Fruit fly (Drosophila melanogaster) whole organism, wandering third instar larva: ENCODE results near the gene Dad1.

Experiments
- Abd-B ChIP-seq: fragments of >200 bp; optimal IDR thresholded peaks from 2 replicates; lab custom pipeline; 2017; ENCODE audit warnings: missing biosample characterization, missing genetic modification characterization
- CG32264 ChIP-seq: fragments of 200-800 bp; sonication (Bioruptor generic); optimal IDR thresholded peaks from 2 replicates; lab custom pipeline; 2016; ENCODE audit warnings: missing biosample characterization, missing genetic modification characterization
- CG9705 ChIP-seq: fragments of 200-800 bp; sonication (Bioruptor generic); optimal IDR thresholded peaks from 2 replicates; lab custom pipeline; 2018; ENCODE audit warnings: missing biosample characterization, mild to moderate bottlenecking, missing genetic modification characterization
- CrebA ChIP-seq: fragments of 200-800 bp; sonication (Bioruptor generic); optimal IDR thresholded peaks from 2 replicates; lab custom pipeline; 2016; ENCODE audit warnings: missing biosample characterization, mild to moderate bottlenecking, missing genetic modification characterization, borderline replicate concordance
- Dif ChIP-seq: fragments of 200-275, 200-300 bp; sonication (Bioruptor generic); optimal IDR thresholded peaks from 2 replicates; lab custom pipeline; 2018; ENCODE audit warnings: missing biosample characterization, missing genetic modification characterization; ENCODE audit not compliant: partially characterized antibody
- GATAd ChIP-seq: sonication (Bioruptor generic); optimal IDR thresholded peaks from 2 replicates; lab custom pipeline; 2016; ENCODE audit warnings: missing biosample characterization, missing genetic modification characterization
- HLH106 ChIP-seq: fragments of 200-800 bp; optimal IDR thresholded peaks from 3 replicates; lab custom pipeline; 2019; ENCODE audit warnings: missing biosample characterization, mild to moderate bottlenecking, missing genetic modification characterization, moderate library complexity
- Hnf4 ChIP-seq: fragments of 200-800 bp; sonication (Bioruptor generic); optimal IDR thresholded peaks from 2 replicates; lab custom pipeline; 2016; ENCODE audit warnings: missing biosample characterization, mild to moderate bottlenecking, missing genetic modification characterization
- Hr83 ChIP-seq: fragments of 200-300 bp; sonication (Bioruptor generic); optimal IDR thresholded peaks from 2 replicates; lab custom pipeline; 2016; ENCODE audit warnings: missing biosample characterization, mild to moderate bottlenecking, missing genetic modification characterization, moderate library complexity; ENCODE audit not compliant: poor library complexity, severe bottlenecking
- Jra ChIP-seq: sonication (Bioruptor generic); optimal IDR thresholded peaks from 2 replicates; lab custom pipeline; 2016; ENCODE audit warnings: missing biosample characterization, missing genetic modification characterization
- Mio ChIP-seq: sonication (Bioruptor generic); optimal IDR thresholded peaks from 2 replicates; lab custom pipeline; 2016; ENCODE audit warnings: missing biosample characterization, missing genetic modification characterization
- Myc ChIP-seq: fragments of >200 bp; optimal IDR thresholded peaks from 2 replicates; lab custom pipeline; 2017
- N ChIP-seq: fragments of >200 bp; optimal IDR thresholded peaks from 2 replicates; lab custom pipeline; 2018; ENCODE audit warnings: missing biosample characterization, missing external identifiers, missing genetic modification characterization
- OdsH ChIP-seq: fragments of 200-800 bp; sonication (Bioruptor generic); optimal IDR thresholded peaks from 2 replicates; lab custom pipeline; 2016; ENCODE audit warnings: missing biosample characterization, mild to moderate bottlenecking, missing genetic modification characterization
- Rel ChIP-seq, 2 experiments: fragments of 200-800 bp; sonication (Bioruptor generic) in 1 of 2; optimal IDR thresholded peaks; 2 replicates in 1 of 2; 3 replicates in 1 of 2; lab custom pipeline; 2016 to 2019; ENCODE audit warnings: mild to moderate bottlenecking in 2 of 2, missing biosample characterization in 2 of 2, missing genetic modification characterization in 2 of 2, moderate library complexity in 1 of 2
- Sp1 ChIP-seq: fragments of 200-800 bp; sonication (Bioruptor generic); optimal IDR thresholded peaks from 3 replicates; lab custom pipeline; 2019; ENCODE audit warnings: missing biosample characterization, mild to moderate bottlenecking, missing genetic modification characterization, moderate library complexity
- Vsx2 ChIP-seq: fragments of 200-300, 225-300 bp; sonication (Bioruptor generic); optimal IDR thresholded peaks from 2 replicates; lab custom pipeline; 2018; ENCODE audit warnings: missing biosample characterization, missing genetic modification characterization; ENCODE audit not compliant: partially characterized antibody
- br ChIP-seq: fragments of 200-800 bp; sonication (Bioruptor generic); optimal IDR thresholded peaks from 2 replicates; lab custom pipeline; 2016; ENCODE audit warnings: missing biosample characterization, missing genetic modification characterization
- brk ChIP-seq: fragments of 200-800 bp; sonication (Bioruptor generic); optimal IDR thresholded peaks from 2 replicates; lab custom pipeline; 2016; ENCODE audit warnings: missing biosample characterization, mild to moderate bottlenecking, missing genetic modification characterization
- dl ChIP-seq, 2 experiments: fragments of 175-275, 200-275 bp in 1 of 2; fragments of 200-275 bp in 1 of 2; sonication (Bioruptor generic); optimal IDR thresholded peaks; lab custom pipeline; 2018; ENCODE audit warnings: mild to moderate bottlenecking in 2 of 2, missing biosample characterization in 2 of 2, missing genetic modification characterization in 2 of 2, moderate library complexity in 2 of 2; ENCODE audit not compliant: partially characterized antibody in 2 of 2, insufficient read depth in 1 of 2
- dmrt93B ChIP-seq: fragments of 200-800 bp; sonication (Bioruptor generic); optimal IDR thresholded peaks from 2 replicates; lab custom pipeline; 2018; ENCODE audit warnings: missing biosample characterization, mild to moderate bottlenecking, missing genetic modification characterization
- dsf ChIP-seq: sonication (Bioruptor generic); optimal IDR thresholded peaks from 2 replicates; lab custom pipeline; 2016; ENCODE audit warnings: missing biosample characterization, missing genetic modification characterization, borderline replicate concordance
- ey ChIP-seq: fragments of 200-800 bp; sonication (Bioruptor generic); optimal IDR thresholded peaks from 2 replicates; lab custom pipeline; 2016; ENCODE audit warnings: missing biosample characterization, missing genetic modification characterization
- foxo ChIP-seq, 2 experiments: fragments of 200-800 bp; sonication (Bioruptor generic); optimal IDR thresholded peaks; 2 replicates in 1 of 2; 3 replicates in 1 of 2; lab custom pipeline; 2016 to 2017; ENCODE audit warnings: missing biosample characterization in 2 of 2, missing genetic modification characterization in 2 of 2
- fru ChIP-seq: fragments of 200-800 bp; sonication (Bioruptor generic); optimal IDR thresholded peaks from 3 replicates; lab custom pipeline; 2016; ENCODE audit warnings: missing biosample characterization, mild to moderate bottlenecking, missing genetic modification characterization
- h ChIP-seq: fragments of 200-800 bp; sonication (Bioruptor generic); optimal IDR thresholded peaks from 3 replicates; lab custom pipeline; 2016; ENCODE audit warnings: missing biosample characterization, mild to moderate bottlenecking, missing genetic modification characterization
- jim ChIP-seq: fragments of 175-275, 200-325 bp; sonication (Bioruptor generic); optimal IDR thresholded peaks from 2 replicates; lab custom pipeline; 2016; ENCODE audit warnings: missing biosample characterization, mild to moderate bottlenecking, missing genetic modification characterization
- lola ChIP-seq: fragments of >200 bp; optimal IDR thresholded peaks from 2 replicates; lab custom pipeline; 2017; ENCODE audit warnings: missing biosample characterization, missing genetic modification characterization
- pan ChIP-seq: fragments of >200 bp; optimal IDR thresholded peaks from 2 replicates; lab custom pipeline; 2017
- psq ChIP-seq: fragments of 200-800 bp; sonication (Bioruptor generic); optimal IDR thresholded peaks from 3 replicates; lab custom pipeline; 2017; ENCODE audit warnings: missing biosample characterization, mild to moderate bottlenecking, missing genetic modification characterization, moderate library complexity
- rgr ChIP-seq: fragments of 200-800 bp; sonication (Bioruptor generic); optimal IDR thresholded peaks from 3 replicates; lab custom pipeline; 2016; ENCODE audit warnings: missing biosample characterization, mild to moderate bottlenecking, missing genetic modification characterization
- sage ChIP-seq: fragments of 200-800 bp; sonication (Bioruptor generic); optimal IDR thresholded peaks from 2 replicates; lab custom pipeline; 2016; ENCODE audit warnings: missing biosample characterization, mild to moderate bottlenecking, missing genetic modification characterization
- sv ChIP-seq: fragments of 200-800 bp; sonication (Bioruptor generic); optimal IDR thresholded peaks from 3 replicates; lab custom pipeline; 2016; ENCODE audit warnings: missing biosample characterization, missing genetic modification characterization
- tai ChIP-seq: sonication (Bioruptor generic); optimal IDR thresholded peaks from 2 replicates; lab custom pipeline; 2016; ENCODE audit warnings: missing biosample characterization, missing genetic modification characterization
- usp ChIP-seq: fragments of >200 bp; optimal IDR thresholded peaks from 2 replicates; lab custom pipeline; 2017; ENCODE audit warnings: missing biosample characterization, missing genetic modification characterization
- woc ChIP-seq: sonication (Bioruptor generic); optimal IDR thresholded peaks from 2 replicates; lab custom pipeline; 2016; ENCODE audit warnings: missing biosample characterization, mild to moderate bottlenecking, missing genetic modification characterization

The Dad1 gene

DNA sequence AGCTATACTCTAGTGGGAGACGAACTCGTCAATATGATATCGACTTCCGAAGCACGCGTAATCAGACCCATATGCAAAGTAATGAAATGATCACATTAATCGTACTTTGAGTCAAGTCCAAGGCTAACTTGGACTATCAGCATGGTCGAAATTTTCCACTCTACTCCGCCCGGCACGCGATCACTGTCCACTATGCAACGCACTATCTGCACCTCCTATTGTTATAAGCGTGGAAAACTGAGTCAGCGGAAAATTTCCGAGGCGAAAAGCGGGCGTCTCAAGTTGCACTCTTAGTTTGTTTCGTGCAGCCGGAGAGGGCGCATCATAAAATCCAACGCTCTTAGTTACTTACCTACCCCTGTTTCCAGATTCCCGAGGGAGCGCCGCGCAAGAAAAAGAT is 1.9 kb upstream of the Dad1 start:
- TF ChIP-seq dmrt93B (GFP tag; lab: Kevin White, UChicago) (no peak), Dif (GFP tag; lab: Kevin White, UChicago) (no peak)

DNA sequence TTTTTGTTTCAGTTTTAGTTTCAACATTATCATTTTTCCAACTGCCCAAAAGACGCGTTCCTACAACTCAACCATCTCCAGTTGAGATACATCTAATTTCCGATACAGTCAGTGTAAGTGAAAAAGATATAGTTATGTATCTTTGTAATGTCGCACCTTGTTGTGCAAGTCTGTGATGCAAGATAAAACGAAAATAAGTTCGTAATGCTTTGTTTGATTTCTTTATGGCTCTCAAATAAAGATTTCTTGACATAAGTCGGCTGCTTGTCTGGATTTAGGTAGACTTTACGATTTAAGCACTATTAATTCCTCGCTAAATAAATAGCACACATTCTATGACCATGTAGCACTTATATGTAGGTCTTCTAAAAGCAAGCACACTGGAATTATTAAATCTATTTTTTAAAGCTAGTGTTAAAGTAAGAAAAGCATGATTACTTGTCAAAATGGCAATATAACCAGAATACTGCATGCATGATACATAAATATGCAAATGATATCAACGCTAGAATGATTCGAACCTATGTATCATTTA is 1.1 kb upstream of the Dad1 start:
- TF ChIP-seq brk (GFP tag; lab: Kevin White, UChicago) (no peak), woc (GFP tag; lab: Kevin White, UChicago) (no peak), HLH106 (no peak), Vsx2 (no peak), Sp1 (GFP tag; lab: Kevin White, UChicago) (no peak), lola (no peak), Abd-B (GFP tag; lab: Kevin White, UChicago) (no peak), CG9705 (GFP tag; lab: Kevin White, UChicago) (no peak)

DNA sequence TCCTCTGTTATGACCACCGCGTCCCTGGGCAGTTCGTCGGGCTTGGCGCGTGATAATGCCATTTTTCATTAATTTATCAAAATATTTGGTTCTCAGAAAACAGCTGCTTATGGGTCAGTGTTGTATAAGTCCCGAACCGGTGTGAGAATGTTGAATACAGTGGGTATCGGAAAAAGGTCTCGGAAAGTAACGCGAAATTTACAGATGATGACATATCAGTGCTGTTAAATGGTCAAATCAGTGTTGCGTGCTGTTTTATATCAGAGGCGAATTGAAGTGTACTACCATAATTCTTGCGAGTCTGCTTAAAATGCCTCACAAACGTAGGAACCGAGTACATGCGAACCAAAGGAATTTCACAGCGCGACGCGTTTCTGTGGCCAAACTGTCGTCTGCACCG is 1.3 kb downstream of the Dad1 start, which contains the start of the genes CG13392 and Rcd4:
CG13392 (minus strand) TSS at position 162 of the 400 bp plus-strand sequence.
Rcd4 (plus strand) TSS at position 216 of the 400 bp plus-strand sequence.
- peak; percentile 71 for TF ChIP-seq sv (GFP tag; lab: Kevin White, UChicago)
- TF ChIP-seq N (GFP tag; lab: Kevin White, UChicago) = no peak
- peak; percentile 92 for TF ChIP-seq Hnf4 (GFP tag; lab: Kevin White, UChicago)
- TF ChIP-seq Rel (GFP tag; optimal IDR thresholded peaks at IDR 0.05; lab: Kevin White, UChicago) = no peak
- TF ChIP-seq Rel (tag; optimal IDR thresholded peaks at IDR 0.05; lab: Kevin White, UChicago) = peak; percentile 76
- TF ChIP-seq dmrt93B (GFP tag; lab: Kevin White, UChicago) = peak; percentile 26
- peak; percentile 24 to 88 for TF ChIP-seq foxo (GFP tag; optimal IDR thresholded peaks at IDR 0.05; lab: Kevin White, UChicago)
- peak; percentile 74 for TF ChIP-seq OdsH (GFP tag; lab: Kevin White, UChicago)
- TF ChIP-seq woc (GFP tag; lab: Kevin White, UChicago) = peak; percentile 45
- TF ChIP-seq CG32264 (GFP tag; lab: Kevin White, UChicago) = peak; percentile 49
- TF ChIP-seq Abd-B (GFP tag; lab: Kevin White, UChicago) = no peak
- TF ChIP-seq brk (GFP tag; lab: Kevin White, UChicago) = peak; percentile 84
- TF ChIP-seq pan = no peak
- peak; percentile 46 for TF ChIP-seq sage (GFP tag; lab: Kevin White, UChicago)
- no peak for TF ChIP-seq tai
- TF ChIP-seq usp = no peak
- peak; percentile 68 for TF ChIP-seq HLH106
- TF ChIP-seq dsf (GFP tag; lab: Kevin White, UChicago) = peak; percentile 30
- TF ChIP-seq dl (GFP tag; optimal IDR thresholded peaks at IDR 0.05; lab: Kevin White, UChicago; ENCODE audit: insufficient read depth in 1 of 2, partially characterized antibody in 2 of 2) = no peak
- peak; percentile 64 for TF ChIP-seq Sp1 (GFP tag; lab: Kevin White, UChicago)
- TF ChIP-seq CrebA (GFP tag; lab: Kevin White, UChicago) = no peak
- peak; percentile 90 for TF ChIP-seq rgr (GFP tag; lab: Kevin White, UChicago)
- TF ChIP-seq Myc = peak; percentile 46
- TF ChIP-seq ey (GFP tag; lab: Kevin White, UChicago) = peak; percentile 73
- TF ChIP-seq psq (GFP tag; lab: Kevin White, UChicago) = peak; percentile 70
- peak; percentile 87 for TF ChIP-seq h (GFP tag; lab: Kevin White, UChicago)
- TF ChIP-seq fru (GFP tag; lab: Kevin White, UChicago) = peak; percentile 90
- peak; percentile 23 for TF ChIP-seq Mio (GFP tag; lab: Kevin White, UChicago)
- peak; percentile 83 for TF ChIP-seq Jra (GFP tag; lab: Kevin White, UChicago)
- peak; percentile 85 for TF ChIP-seq br (GFP tag; lab: Kevin White, UChicago)
- TF ChIP-seq Hr83 (GFP tag; lab: Kevin White, UChicago) = peak; percentile 94
- TF ChIP-seq lola = no peak
- no peak for TF ChIP-seq GATAd (GFP tag; lab: Kevin White, UChicago)
- peak; percentile 37 for TF ChIP-seq CG9705 (GFP tag; lab: Kevin White, UChicago)
- peak; percentile 36 for TF ChIP-seq jim
